Worm (Caenorhabditis elegans) whole organism, L4 larva: ENCODE measurements around the gene B0280.7.

Experiments used
- lin-13 ChIP-seq: fragments of 150-350 bp; optimal IDR thresholded peaks from 2 replicates; lab custom pipeline; 2014; ENCODE audit warnings: missing biosample characterization, missing genetic modification reagents, missing genetic modification characterization
- tag-97 ChIP-seq: fragments of 200-800 bp; sonication (Bioruptor generic); IDR thresholded peaks from 2 replicates; pipeline ENCODE4 v1.3.6; 2022; ENCODE audit warnings: missing genetic modification characterization, missing compliant biosample characterization

- TF ChIP-seq tag-97 (GFP tag; lab: Robert Waterston, UW), result no peak
- TF ChIP-seq lin-13 (GFP tag; lab: Kevin White, UChicago), result no peak
These were observed at the start of gene B0280.7 for ce11 chrIII:7111793-7112192.
